Worm (Caenorhabditis elegans): ENCODE measurements around the gene aass-1.
A peak's percentile ranks its signal among the peaks of the same experiment; 100 is the strongest.

Gene aass-1

ce11 chrIV:255379-255857, 10.5 kb downstream of the aass-1 start, which contains the start of gene rcat-1 (continued):
- TF ChIP-seq pax-3 (tag; optimal IDR thresholded peaks at IDR 0.05) (peak; percentile 29), C04F5.9 (tag; optimal IDR thresholded peaks at IDR 0.05) (peak; percentile 20), nhr-47 (tag; optimal IDR thresholded peaks at IDR 0.05) (peak; percentile 84), ama-1 (optimal IDR thresholded peaks at IDR 0.05) (peak; percentile 8), nhr-237 (tag; optimal IDR thresholded peaks at IDR 0.05) (peak; percentile 81), nhr-90 (tag; optimal IDR thresholded peaks at IDR 0.05; ENCODE audit: poor library complexity) (peak; percentile 55), fkh-4 (tag; optimal IDR thresholded peaks at IDR 0.05; ENCODE audit: borderline replicate concordance) (no peak), lin-14 (GFP tag; optimal IDR thresholded peaks at IDR 0.05) (peak; percentile 72), unc-130 (tag; optimal IDR thresholded peaks at IDR 0.05) (peak; percentile 98), tlp-1 (tag; optimal IDR thresholded peaks at IDR 0.05) (no peak), nhr-77 (tag; optimal IDR thresholded peaks at IDR 0.05) (peak; percentile 82), dsc-1 (tag; optimal IDR thresholded peaks at IDR 0.05) (peak; percentile 44), xbp-1 (tag; optimal IDR thresholded peaks at IDR 0.05) (peak; percentile 75), nhr-11 (tag; optimal IDR thresholded peaks at IDR 0.05) (peak; percentile 43), snpc-4 (tag; optimal IDR thresholded peaks at IDR 0.05) (peak; percentile 29), nhr-71 (tag; optimal IDR thresholded peaks at IDR 0.05) (peak; percentile 88), nhr-85 (tag) (peak; percentile 87), mep-1 (tag; optimal IDR thresholded peaks at IDR 0.05) (peak; percentile 87), hlh-17 (GFP tag; optimal IDR thresholded peaks at IDR 0.05; ENCODE audit: borderline replicate concordance) (no peak), fos-1 (tag; optimal IDR thresholded peaks at IDR 0.05) (peak; percentile 52), efl-3 (GFP tag; optimal IDR thresholded peaks at IDR 0.05) (no peak), elt-3 (tag; optimal IDR thresholded peaks at IDR 0.05) (peak in 3 of 6 experiments; percentile 59 to 93 (median 66)), aly-2 (tag; optimal IDR thresholded peaks at IDR 0.05) (peak; percentile 10), jun-1 (tag; optimal IDR thresholded peaks at IDR 0.05) (peak; percentile 71), blmp-1 (tag; optimal IDR thresholded peaks at IDR 0.05) (peak; percentile 87), ceh-82 (tag; optimal IDR thresholded peaks at IDR 0.05) (peak; percentile 78 to 95 (median 81)), lin-35 (GFP tag; optimal IDR thresholded peaks at IDR 0.05) (peak; percentile 97 to 99), unc-86 (tag; optimal IDR thresholded peaks at IDR 0.05) (peak; percentile 59)

- TF ChIP-seq C34B4.2 (tag; optimal IDR thresholded peaks at IDR 0.05), result no peak
- no peak for TF ChIP-seq hlh-4 (tag; optimal IDR thresholded peaks at IDR 0.05)
- TF ChIP-seq nhr-28 (tag; optimal IDR thresholded peaks at IDR 0.05), result no peak
- TF ChIP-seq dpl-1 (GFP tag; optimal IDR thresholded peaks at IDR 0.05), result peak; percentile 48 to 67 (median 55)
- TF ChIP-seq swsn-7 (tag; optimal IDR thresholded peaks at IDR 0.05), result peak; percentile 31
- peak in 1 of 2 experiments; percentile 46 for TF ChIP-seq ztf-11 (tag; optimal IDR thresholded peaks at IDR 0.05)
- no peak for TF ChIP-seq elt-3 (tag; optimal IDR thresholded peaks at IDR 0.05)
- TF ChIP-seq tlp-1 (tag; optimal IDR thresholded peaks at IDR 0.05), result no peak
- no peak for TF ChIP-seq unc-30 (tag; optimal IDR thresholded peaks at IDR 0.05)
- no peak for TF ChIP-seq mep-1 (tag; optimal IDR thresholded peaks at IDR 0.05)
- TF ChIP-seq lin-14 (GFP tag; optimal IDR thresholded peaks at IDR 0.05), result peak; percentile 29
- no peak for TF ChIP-seq ceh-63 (GFP tag; optimal IDR thresholded peaks at IDR 0.05)
- peak; percentile 12 for TF ChIP-seq fkh-8 (tag; optimal IDR thresholded peaks at IDR 0.05)
- TF ChIP-seq lin-35 (GFP tag; optimal IDR thresholded peaks at IDR 0.05), result peak; percentile 50 to 59
- no peak for TF ChIP-seq skn-1 (tag; optimal IDR thresholded peaks at IDR 0.05)
- peak; percentile 48 for TF ChIP-seq dsc-1 (tag; optimal IDR thresholded peaks at IDR 0.05)
- TF ChIP-seq nhr-12 (tag; optimal IDR thresholded peaks at IDR 0.05), result no peak
- no peak for TF ChIP-seq mef-2 (tag; optimal IDR thresholded peaks at IDR 0.05)
- TF ChIP-seq nhr-85 (tag), result peak; percentile 47
- no peak for TF ChIP-seq zip-4 (GFP tag; optimal IDR thresholded peaks at IDR 0.05)
- peak; percentile 31 for TF ChIP-seq lin-13 (GFP tag; optimal IDR thresholded peaks at IDR 0.05)
- TF ChIP-seq nhr-90 (tag; optimal IDR thresholded peaks at IDR 0.05; ENCODE audit: poor library complexity), result peak; percentile 61
- TF ChIP-seq unc-62 (GFP tag; optimal IDR thresholded peaks at IDR 0.05), result no peak
- TF ChIP-seq Y116A8C.19 (tag; optimal IDR thresholded peaks at IDR 0.05; ENCODE audit: borderline replicate concordance), result no peak
- TF ChIP-seq xbp-1 (tag; optimal IDR thresholded peaks at IDR 0.05), result peak; percentile 42
- no peak for TF ChIP-seq nhr-84 (tag; optimal IDR thresholded peaks at IDR 0.05)
- TF ChIP-seq efl-1 (optimal IDR thresholded peaks at IDR 0.05), result peak; percentile 45 to 65
- peak; percentile 64 to 95 for TF ChIP-seq efl-1 (GFP tag; optimal IDR thresholded peaks at IDR 0.05 in 1 of 2)
- TF ChIP-seq nhr-47 (tag; optimal IDR thresholded peaks at IDR 0.05), result peak; percentile 64
- TF ChIP-seq snu-23 (GFP tag; optimal IDR thresholded peaks at IDR 0.05), result peak; percentile 62
- TF ChIP-seq egl-13 (tag; optimal IDR thresholded peaks at IDR 0.05), result peak; percentile 25
- TF ChIP-seq nhr-20 (tag; optimal IDR thresholded peaks at IDR 0.05), result peak; percentile 40
- peak; percentile 35 to 66 for TF ChIP-seq lsy-2 (tag; optimal IDR thresholded peaks at IDR 0.05)
- peak; percentile 4 for TF ChIP-seq lin-15B (tag; optimal IDR thresholded peaks at IDR 0.05)
These were observed 12.2 kb downstream of the aass-1 start, which contains the start of gene R02D3.8 for ce11 chrIV:257095-257494. R02D3.8 (minus strand) TSS chrIV:257203.

Data from whole organism, L1 larva.